Fruit fly (Drosophila melanogaster) Kc167 (cell line): ENCODE measurements around the gene Ptx1.

ENCODE experiments used
- Myc ChIP-seq: fragments of >200 bp; optimal IDR thresholded peaks from 2 replicates; lab custom pipeline; 2017; ENCODE audit warnings: missing external identifiers
- Sin3A ChIP-seq: fragments of >200 bp; optimal IDR thresholded peaks from 2 replicates; lab custom pipeline; 2018; ENCODE audit warnings: missing external identifiers
- h ChIP-seq: fragments of >200 bp; optimal IDR thresholded peaks from 3 replicates; lab custom pipeline; 2018; ENCODE audit warnings: missing external identifiers
- insv ChIP-seq: fragments of >200 bp; optimal IDR thresholded peaks from 3 replicates; lab custom pipeline; 2018; ENCODE audit warnings: missing external identifiers
- psq ChIP-seq: fragments of >200 bp; optimal IDR thresholded peaks from 2 replicates; lab custom pipeline; 2017; ENCODE audit warnings: missing external identifiers
- ttk ChIP-seq: sonication (Bioruptor generic); optimal IDR thresholded peaks from 2 replicates; lab custom pipeline; 2017; ENCODE audit warnings: missing external identifiers

Gene Ptx1

dm6 chr3R:30912402-30912801 lies at the start of gene Ptx1:
Gene Ptx1 (plus strand): TSS chr3R:30912754.
- TF ChIP-seq h (lab: Kevin White, UChicago) (no peak), Myc (no peak), psq (lab: Kevin White, UChicago) (no peak), insv (lab: Kevin White, UChicago) (no peak), Sin3A (lab: Kevin White, UChicago) (no peak), ttk (lab: Kevin White, UChicago) (no peak)

DNA sequence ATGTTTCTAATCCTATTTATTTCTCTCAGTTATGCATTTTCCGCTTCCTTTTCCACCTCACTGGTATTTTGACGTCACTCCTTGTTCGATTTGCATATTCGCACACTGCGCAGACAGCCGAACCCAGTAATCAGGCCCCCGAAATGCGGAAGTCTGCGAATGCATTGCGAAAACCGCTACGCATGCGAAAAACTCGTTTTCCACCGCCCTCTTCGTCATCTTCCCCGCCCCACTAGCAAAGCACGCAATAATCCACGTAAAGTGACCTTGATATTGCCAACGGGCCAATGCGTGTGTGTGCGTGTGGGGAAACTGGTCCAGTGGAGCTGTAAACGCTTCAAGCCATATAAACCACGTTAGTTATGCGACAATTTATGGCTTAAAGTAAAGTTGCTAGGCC lies 48.6 kb upstream of the Ptx1 start:
- no peak for TF ChIP-seq Sin3A (lab: Kevin White, UChicago)
- no peak for TF ChIP-seq insv (lab: Kevin White, UChicago)
- TF ChIP-seq Myc: no peak
- TF ChIP-seq psq (lab: Kevin White, UChicago): no peak
- no peak for TF ChIP-seq ttk (lab: Kevin White, UChicago)
- no peak for TF ChIP-seq h (lab: Kevin White, UChicago)

- TF ChIP-seq ttk (lab: Kevin White, UChicago) (no peak), Sin3A (lab: Kevin White, UChicago) (no peak), Myc (no peak), insv (lab: Kevin White, UChicago) (no peak), psq (lab: Kevin White, UChicago) (no peak), h (lab: Kevin White, UChicago) (no peak)
Measured at dm6 chr3R:30864465-30864864, 48.1 kb upstream of the Ptx1 start.

DNA sequence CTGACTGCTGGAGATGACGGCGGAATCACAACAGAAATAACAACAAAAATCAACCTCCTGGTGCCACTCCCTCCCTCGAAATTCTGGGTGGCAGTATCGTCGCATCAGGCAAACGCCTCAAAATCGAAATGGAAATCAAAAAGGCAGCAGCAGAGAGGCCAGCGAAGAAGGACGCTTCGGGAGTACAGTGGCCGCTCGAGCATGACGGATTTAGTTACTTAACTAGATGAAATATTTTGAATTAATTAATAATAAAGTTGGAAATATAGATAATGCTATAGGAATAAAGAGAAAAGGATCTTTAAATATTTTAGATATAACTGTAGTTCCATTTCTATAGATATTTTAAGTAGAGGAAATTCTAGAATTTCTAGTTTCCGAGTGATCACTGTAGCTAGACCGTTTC lies 47.2 kb upstream of the Ptx1 start:
- TF ChIP-seq insv (lab: Kevin White, UChicago) (no peak), Myc (no peak), psq (lab: Kevin White, UChicago) (no peak), ttk (lab: Kevin White, UChicago) (no peak), Sin3A (lab: Kevin White, UChicago) (no peak), h (lab: Kevin White, UChicago) (no peak)

DNA sequence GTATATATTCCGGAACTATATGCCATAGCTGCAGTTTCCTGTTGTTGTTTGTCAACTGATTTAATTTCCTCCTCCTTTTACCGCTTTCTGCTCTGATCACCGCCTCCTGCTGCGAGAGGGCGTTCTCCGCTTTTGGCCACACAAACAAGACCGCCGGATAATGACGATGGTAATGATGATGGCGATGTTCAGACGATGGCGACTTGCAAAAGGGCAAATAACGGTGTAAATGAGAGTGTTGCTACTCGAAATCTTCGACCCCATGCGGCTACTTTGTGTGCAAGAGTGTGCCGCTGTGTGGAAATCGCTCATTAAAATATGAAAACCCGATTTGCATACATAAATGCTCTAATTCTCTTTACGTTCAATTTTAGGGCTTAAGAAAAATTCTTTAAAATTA lies 46.7 kb upstream of the Ptx1 start:
- TF ChIP-seq Myc (no peak), h (lab: Kevin White, UChicago) (no peak), ttk (lab: Kevin White, UChicago) (no peak), psq (lab: Kevin White, UChicago) (no peak), insv (lab: Kevin White, UChicago) (no peak), Sin3A (lab: Kevin White, UChicago) (no peak)

DNA sequence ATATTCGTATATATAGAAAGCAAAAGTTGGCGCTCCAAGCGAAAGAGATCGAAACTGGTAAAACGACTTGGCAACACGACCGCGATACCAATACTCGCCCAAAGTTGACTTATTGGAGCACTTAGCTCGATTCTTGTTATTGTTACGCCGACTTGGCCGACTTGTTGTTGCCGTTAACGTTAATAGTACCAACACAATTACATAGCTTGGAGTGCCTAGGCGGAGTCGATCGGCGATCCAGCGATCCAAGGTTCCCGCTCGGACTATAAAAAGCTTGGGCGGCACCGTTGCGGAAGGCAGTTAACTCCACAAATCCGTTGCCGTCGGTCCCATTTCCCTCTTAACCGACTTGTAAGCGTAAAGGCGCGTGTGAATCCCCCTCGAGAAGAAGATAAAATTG lies 45.3 kb upstream of the Ptx1 start, which contains the start of gene Cpr100A:
Gene Cpr100A (plus strand): TSS at position 290 of the 400 bp plus-strand sequence.
- TF ChIP-seq psq (lab: Kevin White, UChicago) (no peak), ttk (lab: Kevin White, UChicago) (no peak), Sin3A (lab: Kevin White, UChicago) (no peak), Myc (no peak), h (lab: Kevin White, UChicago) (no peak), insv (lab: Kevin White, UChicago) (no peak)

DNA sequence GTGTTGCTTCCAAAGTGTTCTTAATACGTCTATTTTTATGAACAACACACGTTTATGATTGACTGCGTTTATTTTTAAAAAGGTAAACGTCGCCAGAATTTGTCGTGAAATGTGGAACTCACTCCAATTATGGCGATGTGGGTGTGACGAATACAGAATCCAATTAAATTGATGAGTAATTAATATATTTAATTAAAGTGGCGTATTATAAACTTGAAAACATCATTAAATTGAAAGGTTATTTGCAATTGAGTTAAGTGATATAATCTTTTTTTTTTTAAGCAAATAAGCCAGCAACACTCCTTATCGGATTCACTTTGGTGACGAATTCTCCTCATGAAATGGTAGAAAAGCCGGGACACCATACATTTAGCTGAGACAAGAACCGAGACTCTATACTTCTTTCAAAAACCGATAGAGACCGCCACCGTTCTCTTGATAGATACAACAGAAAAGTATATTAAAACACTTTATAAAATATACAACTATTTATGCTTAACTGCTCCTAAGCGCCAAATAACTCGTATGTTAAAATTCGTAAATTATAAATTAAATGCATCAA lies 42.2 kb upstream of the Ptx1 start:
- TF ChIP-seq psq (lab: Kevin White, UChicago) (no peak), h (lab: Kevin White, UChicago) (no peak), Sin3A (lab: Kevin White, UChicago) (no peak), insv (lab: Kevin White, UChicago) (no peak), Myc (no peak), ttk (lab: Kevin White, UChicago) (no peak)

dm6 chr3R:30872301-30873044 lies 40.1 kb upstream of the Ptx1 start, which contains the start of gene CG15545:
Gene CG15545 (minus strand): TSS chr3R:30872351.
- TF ChIP-seq ttk (lab: Kevin White, UChicago): no peak
- TF ChIP-seq Sin3A (lab: Kevin White, UChicago): no peak
- TF ChIP-seq psq (lab: Kevin White, UChicago): no peak
- no peak for TF ChIP-seq insv (lab: Kevin White, UChicago)
- TF ChIP-seq h (lab: Kevin White, UChicago): no peak
- no peak for TF ChIP-seq Myc

- TF ChIP-seq h (lab: Kevin White, UChicago): no peak
- no peak for TF ChIP-seq Sin3A (lab: Kevin White, UChicago)
- no peak for TF ChIP-seq Myc
- TF ChIP-seq insv (lab: Kevin White, UChicago): no peak
- no peak for TF ChIP-seq ttk (lab: Kevin White, UChicago)
- no peak for TF ChIP-seq psq (lab: Kevin White, UChicago)
Measured at dm6 chr3R:30874679-30875078, 37.9 kb upstream of the Ptx1 start.

dm6 chr3R:30876136-30876683 lies 36.3 kb upstream of the Ptx1 start, which contains the start of gene CG15546:
Gene CG15546 (minus strand): TSS chr3R:30876186.
- TF ChIP-seq psq (lab: Kevin White, UChicago): no peak
- no peak for TF ChIP-seq ttk (lab: Kevin White, UChicago)
- no peak for TF ChIP-seq Sin3A (lab: Kevin White, UChicago)
- no peak for TF ChIP-seq Myc
- no peak for TF ChIP-seq h (lab: Kevin White, UChicago)
- TF ChIP-seq insv (lab: Kevin White, UChicago): no peak

dm6 chr3R:30878105-30878504 lies 34.4 kb upstream of the Ptx1 start:
- TF ChIP-seq h (lab: Kevin White, UChicago) (no peak), ttk (lab: Kevin White, UChicago) (no peak), Myc (no peak), Sin3A (lab: Kevin White, UChicago) (no peak), insv (lab: Kevin White, UChicago) (no peak), psq (lab: Kevin White, UChicago) (no peak)
